Fruit fly (Drosophila melanogaster) whole organism, embryonic: ENCODE measurements around the gene CG17127.

Experiments used
- Antp ChIP-seq: fragments of 200-800 bp; sonication (Bioruptor generic); optimal IDR thresholded peaks from 3 replicates; lab custom pipeline; 2016; ENCODE audit warnings: missing biosample characterization, missing genetic modification characterization
- CG10147 ChIP-seq: fragments of 200-800 bp; sonication (Bioruptor generic); optimal IDR thresholded peaks from 2 replicates; lab custom pipeline; 2019; ENCODE audit warnings: missing biosample characterization, mild to moderate bottlenecking, missing genetic modification characterization, moderate library complexity
- CG10462 ChIP-seq: fragments of 200-800 bp; sonication (Bioruptor generic); optimal IDR thresholded peaks from 2 replicates; lab custom pipeline; 2016; ENCODE audit warnings: missing biosample characterization, missing genetic modification characterization
- CG11093 ChIP-seq: fragments of 200-800 bp; sonication (Bioruptor generic); IDR thresholded peaks from 3 replicates; pipeline ENCODE4 v1.3.6; 2022; ENCODE audit warnings: missing biosample characterization, missing genetic modification characterization
- CG12659 ChIP-seq: fragments of 200-800 bp; sonication (Bioruptor generic); optimal IDR thresholded peaks from 3 replicates; lab custom pipeline; 2017; ENCODE audit warnings: mild to moderate bottlenecking, missing biosample characterization, missing genetic modification reagents, missing genetic modification characterization
- CG14014 ChIP-seq: fragments of 200-800 bp; sonication (Bioruptor generic); IDR thresholded peaks from 2 replicates; pipeline ENCODE4 v1.3.6; 2022; ENCODE audit warnings: missing biosample characterization, missing genetic modification characterization
- CG15073 ChIP-seq: fragments of 200-800 bp; sonication (Bioruptor generic); optimal IDR thresholded peaks from 2 replicates; lab custom pipeline; 2016; ENCODE audit warnings: missing biosample characterization, missing genetic modification characterization
- CG1529 ChIP-seq: fragments of 200-800 bp; sonication (Bioruptor generic); optimal IDR thresholded peaks from 3 replicates; lab custom pipeline; 2018; ENCODE audit warnings: missing biosample characterization, missing genetic modification characterization
- CG18599 ChIP-seq: fragments of 200-800 bp; sonication (Bioruptor generic); optimal IDR thresholded peaks from 3 replicates; lab custom pipeline; 2017; ENCODE audit warnings: missing biosample characterization, missing genetic modification characterization, mild to moderate bottlenecking, moderate library complexity, missing genetic modification reagents
- CG2116 ChIP-seq: fragments of 200-800 bp; sonication (Bioruptor generic); optimal IDR thresholded peaks from 3 replicates; lab custom pipeline; 2018; ENCODE audit warnings: missing biosample characterization, mild to moderate bottlenecking, missing genetic modification characterization
- CG3065 ChIP-seq: fragments of 200-800 bp; sonication (Bioruptor generic); optimal IDR thresholded peaks from 2 replicates; lab custom pipeline; 2016; ENCODE audit warnings: missing biosample characterization, missing genetic modification characterization
- CG3847 ChIP-seq: fragments of 200-800 bp; sonication (Bioruptor generic); IDR thresholded peaks from 2 replicates; pipeline ENCODE4 v1.3.6; 2022; ENCODE audit warnings: missing biosample characterization, missing genetic modification characterization
- CG4328 ChIP-seq: fragments of 200-800 bp; sonication (Bioruptor generic); optimal IDR thresholded peaks from 3 replicates; lab custom pipeline; 2017; ENCODE audit warnings: missing biosample characterization, missing genetic modification reagents, missing genetic modification characterization
- CG5180 ChIP-seq: fragments of 200-800 bp; sonication (Bioruptor generic); optimal IDR thresholded peaks from 3 replicates; lab custom pipeline; 2017; ENCODE audit warnings: missing biosample characterization, missing genetic modification characterization, mild to moderate bottlenecking, moderate library complexity, missing genetic modification reagents
- CG8765 ChIP-seq: fragments of 200-800 bp; sonication (Bioruptor generic); IDR thresholded peaks from 2 replicates; pipeline ENCODE4 v1.3.6; 2022; ENCODE audit warnings: missing biosample characterization, missing genetic modification characterization
- CG9876 ChIP-seq: fragments of 200-800 bp; sonication (Bioruptor generic); optimal IDR thresholded peaks from 2 replicates; lab custom pipeline; 2016; ENCODE audit warnings: missing biosample characterization, missing genetic modification characterization
- CrebB ChIP-seq: fragments of 200-800 bp; sonication (Bioruptor generic); optimal IDR thresholded peaks from 3 replicates; lab custom pipeline; 2018; ENCODE audit warnings: missing biosample characterization, mild to moderate bottlenecking, missing genetic modification characterization
- Dip2 ChIP-seq: fragments of 200-800 bp; sonication (Bioruptor generic); IDR thresholded peaks from 2 replicates; pipeline ENCODE4 v1.3.6; 2022; ENCODE audit warnings: missing biosample characterization, missing genetic modification characterization
- Dip3 ChIP-seq: fragments of 200-800 bp; sonication (Bioruptor generic); optimal IDR thresholded peaks from 3 replicates; lab custom pipeline; 2016; ENCODE audit warnings: missing biosample characterization, missing genetic modification characterization
- Dp ChIP-seq: fragments of 200-800 bp; sonication (Bioruptor generic); optimal IDR thresholded peaks from 2 replicates; lab custom pipeline; 2018; ENCODE audit warnings: missing biosample characterization, mild to moderate bottlenecking, missing genetic modification characterization, moderate library complexity
- H2.0 ChIP-seq: fragments of 200-800 bp; sonication (Bioruptor generic); IDR thresholded peaks from 2 replicates; pipeline ENCODE4 v1.3.6; 2022; ENCODE audit warnings: missing biosample characterization, missing genetic modification characterization
- HLH4C ChIP-seq: fragments of 200-800 bp; sonication (Bioruptor generic); IDR thresholded peaks from 3 replicates; pipeline ENCODE4 v1.3.6; 2022; ENCODE audit warnings: missing biosample characterization, missing genetic modification characterization; ENCODE audit not compliant: partially characterized antibody
- Hr3 ChIP-seq: fragments of 200-800 bp; sonication (Bioruptor generic); optimal IDR thresholded peaks from 3 replicates; lab custom pipeline; 2016; ENCODE audit warnings: missing biosample characterization, missing genetic modification characterization
- Mad ChIP-seq: fragments of 200-800 bp; sonication (Bioruptor generic); optimal IDR thresholded peaks from 2 replicates; lab custom pipeline; 2016; ENCODE audit warnings: missing biosample characterization, missing genetic modification characterization
- NK7.1 ChIP-seq: fragments of 200-800 bp; sonication (Bioruptor generic); optimal IDR thresholded peaks from 3 replicates; lab custom pipeline; 2016; ENCODE audit warnings: missing biosample characterization, missing genetic modification characterization
- Nf-YB ChIP-seq: fragments of 200-800 bp; sonication (Bioruptor generic); optimal IDR thresholded peaks from 3 replicates; lab custom pipeline; 2019; ENCODE audit warnings: missing biosample characterization, mild to moderate bottlenecking, missing genetic modification characterization, moderate library complexity
- Ravus ChIP-seq: fragments of 200-800 bp; sonication (Bioruptor generic); IDR thresholded peaks from 2 replicates; pipeline ENCODE4 v1.3.6; 2022; ENCODE audit warnings: missing biosample characterization, missing genetic modification characterization
- abd-A ChIP-seq: fragments of 200-800 bp; sonication (Bioruptor generic); optimal IDR thresholded peaks from 3 replicates; lab custom pipeline; 2019; ENCODE audit warnings: missing biosample characterization, mild to moderate bottlenecking, missing genetic modification characterization, moderate library complexity
- bcd ChIP-seq: fragments of 200-800 bp; sonication (Bioruptor generic); optimal IDR thresholded peaks from 2 replicates; lab custom pipeline; 2017; ENCODE audit warnings: missing biosample characterization, mild to moderate bottlenecking, missing genetic modification characterization
- bsh ChIP-seq, 2 experiments: fragments of 200-800 bp; sonication (Bioruptor generic); optimal IDR thresholded peaks; 2 replicates each; lab custom pipeline; 2017 to 2018; ENCODE audit warnings: mild to moderate bottlenecking in 2 of 2, missing biosample characterization in 2 of 2, missing genetic modification characterization in 2 of 2, moderate library complexity in 1 of 2
- cg ChIP-seq: fragments of 200-800 bp; sonication (Bioruptor generic); optimal IDR thresholded peaks from 3 replicates; lab custom pipeline; 2019; ENCODE audit warnings: missing biosample characterization, mild to moderate bottlenecking, missing genetic modification characterization, moderate library complexity
- chm ChIP-seq: fragments of 200-800 bp; sonication (Bioruptor generic); IDR thresholded peaks from 2 replicates; pipeline ENCODE4 v1.3.6; 2022; ENCODE audit warnings: missing biosample characterization, missing genetic modification characterization
- da ChIP-seq: fragments of 200-800 bp; sonication (Bioruptor generic); optimal IDR thresholded peaks from 2 replicates; lab custom pipeline; 2016; ENCODE audit warnings: missing biosample characterization, missing genetic modification characterization
- disco-r ChIP-seq: fragments of 200-800 bp; sonication (Bioruptor generic); optimal IDR thresholded peaks from 2 replicates; lab custom pipeline; 2016; ENCODE audit warnings: missing biosample characterization, missing genetic modification characterization
- emc ChIP-seq: fragments of 200-800 bp; sonication (Bioruptor generic); optimal IDR thresholded peaks from 2 replicates; lab custom pipeline; 2016; ENCODE audit warnings: missing biosample characterization, missing genetic modification characterization
- exex ChIP-seq: fragments of 200-800 bp; sonication (Bioruptor generic); optimal IDR thresholded peaks from 4 replicates; lab custom pipeline; 2018; ENCODE audit warnings: missing biosample characterization, mild to moderate bottlenecking, missing genetic modification characterization, moderate library complexity
- fd3F ChIP-seq: fragments of 200-800 bp; sonication (Bioruptor generic); optimal IDR thresholded peaks from 2 replicates; lab custom pipeline; 2018; ENCODE audit warnings: missing biosample characterization, mild to moderate bottlenecking, missing genetic modification characterization, moderate library complexity
- ftz-f1 ChIP-seq: fragments of 200-800 bp; sonication (Bioruptor generic); optimal IDR thresholded peaks from 2 replicates; lab custom pipeline; 2016; ENCODE audit warnings: missing biosample characterization, missing genetic modification characterization
- gsb ChIP-seq: fragments of 200-800 bp; sonication (Bioruptor generic); IDR thresholded peaks from 2 replicates; pipeline ENCODE4 v1.3.6; 2022; ENCODE audit warnings: missing biosample characterization, missing genetic modification characterization
- kay ChIP-seq: fragments of 200-800 bp; sonication (Bioruptor generic); optimal IDR thresholded peaks from 2 replicates; lab custom pipeline; 2016; ENCODE audit warnings: missing biosample characterization, missing genetic modification characterization
- ken ChIP-seq: fragments of 200-800 bp; sonication (Bioruptor generic); IDR thresholded peaks from 3 replicates; pipeline ENCODE4 v1.3.6; 2022; ENCODE audit warnings: missing biosample characterization, missing genetic modification characterization
- otp ChIP-seq: fragments of 200-800 bp; sonication (Bioruptor generic); IDR thresholded peaks from 3 replicates; pipeline ENCODE4, ENCODE4 v1.3.6; 2022; ENCODE audit warnings: missing biosample characterization, missing genetic modification characterization
- ranshi ChIP-seq: fragments of 200-800 bp; sonication (Bioruptor generic); IDR thresholded peaks from 2 replicates; pipeline ENCODE4 v1.3.6; 2022; ENCODE audit warnings: missing biosample characterization, missing genetic modification characterization
- sens ChIP-seq: fragments of 200-800 bp; sonication (Bioruptor generic); peaks from one replicate; lab custom pipeline; 2016; ENCODE audit warnings: missing biosample characterization, missing genetic modification characterization
- slp2 ChIP-seq: fragments of 200-800 bp; sonication (Bioruptor generic); optimal IDR thresholded peaks from 2 replicates; lab custom pipeline; 2016; ENCODE audit warnings: missing biosample characterization, missing genetic modification characterization
- sna ChIP-seq: fragments of 200-800 bp; sonication (Bioruptor generic); IDR thresholded peaks from 2 replicates; pipeline ENCODE4 v1.3.6; 2022; ENCODE audit warnings: missing biosample characterization, missing genetic modification characterization; ENCODE audit not compliant: partially characterized antibody
- sob ChIP-seq: fragments of 200-800 bp; sonication (Bioruptor generic); IDR thresholded peaks from 2 replicates; pipeline ENCODE4 v1.3.6; 2022; ENCODE audit warnings: missing biosample characterization, missing genetic modification characterization
- sug ChIP-seq: fragments of 200-800 bp; optimal IDR thresholded peaks from 2 replicates; lab custom pipeline; 2019; ENCODE audit warnings: missing biosample characterization, mild to moderate bottlenecking, missing genetic modification characterization, moderate library complexity
- tx ChIP-seq: fragments of 200-800 bp; sonication (Bioruptor generic); optimal IDR thresholded peaks from 2 replicates; lab custom pipeline; 2016; ENCODE audit warnings: missing biosample characterization, missing genetic modification characterization
- vvl ChIP-seq: fragments of 200-800 bp; sonication (Bioruptor generic); IDR thresholded peaks from 2 replicates; pipeline ENCODE4 v1.3.6; 2022; ENCODE audit warnings: missing biosample characterization, missing genetic modification characterization

Gene CG17127

DNA sequence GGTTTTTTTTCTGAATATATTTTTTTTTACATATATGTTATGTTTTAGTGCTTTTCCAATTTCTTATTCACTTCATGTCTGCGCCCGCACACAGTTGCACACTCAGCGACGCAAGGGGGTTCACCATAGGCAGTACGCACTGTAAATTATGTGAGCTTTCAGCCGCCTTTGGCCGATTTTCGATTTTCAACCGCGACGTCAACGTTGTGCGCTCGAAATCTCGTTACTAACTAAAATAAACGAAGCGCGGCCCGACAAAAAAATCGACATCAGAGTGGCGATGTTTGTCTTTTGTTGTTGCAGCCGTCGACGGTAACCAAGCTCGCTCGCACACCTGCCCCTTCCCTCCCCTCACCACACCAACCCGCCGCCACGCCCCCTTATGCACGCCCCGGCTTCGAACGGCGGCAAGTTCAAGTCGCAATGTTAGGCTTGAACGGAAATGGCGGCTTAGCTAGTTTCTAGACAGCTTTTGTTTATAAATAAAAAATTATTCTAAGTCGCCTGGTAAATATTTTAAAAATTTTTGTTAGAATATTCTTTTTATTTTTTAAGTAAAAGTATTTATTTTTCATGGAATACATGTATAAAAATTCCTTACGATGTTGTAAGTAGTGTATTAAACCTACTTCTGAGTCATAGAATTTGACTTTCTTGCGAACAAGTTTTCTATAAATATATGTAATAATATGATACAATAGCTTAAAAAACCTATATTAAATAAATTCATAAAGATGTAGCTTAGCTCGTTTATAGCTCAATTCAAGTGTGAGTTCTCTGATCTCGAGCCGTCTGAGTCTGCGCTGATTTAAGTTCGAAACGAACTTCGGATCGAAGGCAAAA, 30.4 kb downstream of the CG17127 start, which contains the start of gene CG31869 (continued):
- TF ChIP-seq HLH4C (GFP tag; lab: Robert Waterston, UW) (no peak), Dp (GFP tag; lab: Kevin White, UChicago) (no peak), ken (GFP tag; lab: Robert Waterston, UW) (no peak), ranshi (GFP tag; lab: Robert Waterston, UW) (0 out of 2 replicates have a peak, but pooled peaks have one; percentile 24), bsh (GFP tag; optimal IDR thresholded peaks at IDR 0.05; lab: Kevin White, UChicago) (no peak), slp2 (GFP tag; lab: Kevin White, UChicago) (no peak), da (GFP tag; lab: Kevin White, UChicago) (no peak), CG10462 (no peak), CG3065 (GFP tag; lab: Kevin White, UChicago) (peak; percentile 7), cg (GFP tag; lab: Kevin White, UChicago) (no peak), CrebB (tag; lab: Kevin White, UChicago) (no peak), Dip3 (GFP tag; lab: Kevin White, UChicago) (no peak), CG14014 (GFP tag; lab: Robert Waterston, UW) (peak; percentile 31; the same call in 1 of the 2 replicates), kay (no peak), sna (GFP tag; lab: Robert Waterston, UW) (no peak), H2.0 (GFP tag; lab: Robert Waterston, UW) (peak; percentile 28; the same call in 1 of the 2 replicates), sob (GFP tag; lab: Robert Waterston, UW) (no peak), Antp (GFP tag; lab: Kevin White, UChicago) (no peak), Ravus (GFP tag; lab: Robert Waterston, UW) (no peak; the same call in 1 of the 2 replicates), sug (no peak), CG1529 (GFP tag; lab: Kevin White, UChicago) (no peak), CG8765 (GFP tag; lab: Robert Waterston, UW) (no peak), exex (tag; lab: Kevin White, UChicago) (no peak), CG2116 (GFP tag; lab: Kevin White, UChicago) (no peak), vvl (GFP tag; lab: Robert Waterston, UW) (peak; percentile 70), tx (GFP tag; lab: Kevin White, UChicago) (no peak), emc (GFP tag; lab: Kevin White, UChicago) (no peak), Mad (GFP tag; lab: Kevin White, UChicago) (no peak), abd-A (tag; lab: Kevin White, UChicago) (no peak), ftz-f1 (GFP tag; lab: Kevin White, UChicago) (no peak), chm (no peak), Dip2 (GFP tag; lab: Robert Waterston, UW) (no peak), CG12659 (GFP tag; lab: Kevin White, UChicago) (no peak), CG3847 (GFP tag; lab: Robert Waterston, UW) (0 out of 2 replicates have a peak, but pooled peaks have one; percentile 16), otp (0 out of 3 replicates have a peak, but pooled peaks have one; percentile 24), CG4328 (no peak), sens (peak; percentile 73), CG9876 (GFP tag; lab: Kevin White, UChicago) (no peak), Nf-YB (GFP tag; lab: Kevin White, UChicago) (no peak), CG10147 (GFP tag; lab: Kevin White, UChicago) (no peak), CG5180 (GFP tag; lab: Kevin White, UChicago) (peak; percentile 98), bcd (no peak), disco-r (GFP tag; lab: Kevin White, UChicago) (no peak), Hr3 (GFP tag; lab: Kevin White, UChicago) (no peak), CG18599 (GFP tag; lab: Kevin White, UChicago) (no peak), CG15073 (no peak), NK7.1 (GFP tag; lab: Kevin White, UChicago) (no peak), CG11093 (GFP tag; lab: Robert Waterston, UW) (0 out of 3 replicates have a peak, but pooled peaks have one; percentile 35), gsb (GFP tag; lab: Robert Waterston, UW) (no peak), fd3F (GFP tag; lab: Kevin White, UChicago) (no peak)
